Worm (Caenorhabditis elegans) whole organism, L4 larva: ENCODE data around the gene C03B1.7.

ENCODE experiments used
- F10B5.3 ChIP-seq: sonication (generic microtip); optimal IDR thresholded peaks from 2 replicates; lab custom pipeline; 2016; ENCODE audit warnings: mild to moderate bottlenecking, missing genetic modification characterization, missing compliant biosample characterization
- F26F4.8 ChIP-seq: fragments of 200-800 bp; sonication (Bioruptor generic); conservative IDR thresholded peaks from 2 replicates; pipeline ENCODE4 v1.3.6; 2022; ENCODE audit warnings: missing genetic modification characterization, missing compliant biosample characterization
- T26A8.4 ChIP-seq: fragments of 200-800 bp; sonication (Bioruptor generic); IDR thresholded peaks from 2 replicates; pipeline ENCODE4 v1.3.6; 2022; ENCODE audit warnings: missing genetic modification characterization, missing compliant biosample characterization
- Y5F2A.4 ChIP-seq: fragments of 200-800 bp; sonication (Bioruptor generic); optimal IDR thresholded peaks from 2 replicates; lab custom pipeline; 2018; ENCODE audit warnings: mild to moderate bottlenecking, missing genetic modification characterization, missing compliant biosample characterization
- ZK337.2 ChIP-seq: fragments of 200-800 bp; sonication (Bioruptor generic); IDR thresholded peaks from 2 replicates; pipeline ENCODE4 v1.3.6; 2022; ENCODE audit warnings: missing genetic modification reagents, missing genetic modification characterization, missing compliant biosample characterization
- ZK546.5 ChIP-seq, 2 experiments: sonication (generic microtip); optimal IDR thresholded peaks; 2 replicates each; lab custom pipeline; 2017; ENCODE audit warnings: missing biosample characterization in 2 of 2, missing genetic modification characterization in 2 of 2
- aha-1 ChIP-seq: fragments of 150-350 bp; peaks from one replicate; lab custom pipeline; 2014; ENCODE audit warnings: missing biosample characterization, missing genetic modification characterization
- attf-4 ChIP-seq: sonication (generic microtip); optimal IDR thresholded peaks from 3 replicates; lab custom pipeline; 2017; ENCODE audit warnings: missing biosample characterization, missing genetic modification characterization
- ceh-28 ChIP-seq: fragments of 150-350 bp; optimal IDR thresholded peaks from 2 replicates; lab custom pipeline; 2014; ENCODE audit warnings: missing biosample characterization, missing genetic modification reagents, missing genetic modification characterization
- ceh-32 ChIP-seq: sonication (generic microtip); optimal IDR thresholded peaks from 2 replicates; lab custom pipeline; 2016; ENCODE audit warnings: mild to moderate bottlenecking, missing genetic modification characterization, missing compliant biosample characterization; ENCODE audit not compliant: poor library complexity
- ceh-62 ChIP-seq: sonication (generic microtip); optimal IDR thresholded peaks from 2 replicates; lab custom pipeline; 2017; ENCODE audit warnings: missing biosample characterization, missing genetic modification characterization
- ceh-82 ChIP-seq: sonication (generic microtip); optimal IDR thresholded peaks from 2 replicates; lab custom pipeline; 2017; ENCODE audit warnings: missing biosample characterization, missing genetic modification characterization
- daf-12 ChIP-seq: fragments of 150-350 bp; optimal IDR thresholded peaks from 2 replicates; lab custom pipeline; 2014; ENCODE audit warnings: missing biosample characterization, missing genetic modification reagents, missing genetic modification characterization
- daf-16 ChIP-seq, 3 experiments: sonication (generic microtip); optimal IDR thresholded peaks; 2 replicates each; lab custom pipeline; 2016 to 2017; ENCODE audit warnings: missing genetic modification characterization in 3 of 3, missing genetic modification reagents in 3 of 3, mild to moderate bottlenecking in 2 of 3, missing compliant biosample characterization in 2 of 3, missing biosample characterization in 1 of 3, moderate library complexity in 1 of 3
- daf-19 ChIP-seq: fragments of 200-800 bp; sonication (Bioruptor generic); conservative IDR thresholded peaks from 2 replicates; pipeline ENCODE4 v1.3.6; 2022; ENCODE audit warnings: missing genetic modification characterization, missing compliant biosample characterization
- dmd-8 ChIP-seq: fragments of 200-800 bp; sonication (Bioruptor generic); IDR thresholded peaks from 2 replicates; pipeline ENCODE4 v1.3.6; 2022; ENCODE audit warnings: missing genetic modification characterization, missing compliant biosample characterization
- dve-1 ChIP-seq: sonication (generic microtip); optimal IDR thresholded peaks from 2 replicates; lab custom pipeline; 2017; ENCODE audit warnings: antibody characterized with exemption, mild to moderate bottlenecking, missing genetic modification characterization, missing compliant biosample characterization; ENCODE audit not compliant: insufficient read depth
- fos-1 ChIP-seq: fragments of 150-350 bp; optimal IDR thresholded peaks from 2 replicates; lab custom pipeline; 2014; ENCODE audit warnings: missing biosample characterization, missing genetic modification characterization
- hlh-11 ChIP-seq: fragments of 200-800 bp; sonication (Bioruptor generic); optimal IDR thresholded peaks from 2 replicates; lab custom pipeline; 2018; ENCODE audit warnings: mild to moderate bottlenecking, missing genetic modification characterization, missing compliant biosample characterization
- hlh-30 ChIP-seq: sonication (generic microtip); optimal IDR thresholded peaks from 2 replicates; lab custom pipeline; 2017; ENCODE audit warnings: antibody characterized with exemption, mild to moderate bottlenecking, missing genetic modification characterization, missing compliant biosample characterization; ENCODE audit not compliant: insufficient read depth
- hmg-1.1 ChIP-seq: fragments of 200-800 bp; sonication (Bioruptor generic); IDR thresholded peaks from 2 replicates; pipeline ENCODE4 v1.3.6; 2022; ENCODE audit warnings: missing genetic modification reagents, missing genetic modification characterization, missing compliant biosample characterization
- lim-7 ChIP-seq: fragments of 200-800 bp; sonication (Bioruptor generic); IDR thresholded peaks from 2 replicates; pipeline ENCODE4 v1.3.6; 2022; ENCODE audit warnings: missing genetic modification characterization, missing compliant biosample characterization
- lin-1 ChIP-seq: fragments of 200-800 bp; sonication (Bioruptor generic); IDR thresholded peaks from 2 replicates; pipeline ENCODE4 v1.3.6; 2022; ENCODE audit warnings: missing genetic modification reagents, missing genetic modification characterization, missing compliant biosample characterization
- lin-15B ChIP-seq: fragments of 150-350 bp; sonication (generic microtip); optimal IDR thresholded peaks from 3 replicates; lab custom pipeline; 2014; ENCODE audit warnings: missing biosample characterization, missing genetic modification characterization
- lin-38 ChIP-seq: fragments of 200-800 bp; sonication (Bioruptor generic); IDR thresholded peaks from 2 replicates; pipeline ENCODE4 v1.3.6; 2022; ENCODE audit warnings: missing genetic modification reagents, missing genetic modification characterization, missing compliant biosample characterization
- lin-39 ChIP-seq: fragments of 150-350 bp; optimal IDR thresholded peaks from 2 replicates; lab custom pipeline; 2014; ENCODE audit warnings: missing biosample characterization, missing genetic modification reagents, missing genetic modification characterization
- lir-3 ChIP-seq: sonication (generic microtip); optimal IDR thresholded peaks from 2 replicates; lab custom pipeline; 2016; ENCODE audit warnings: mild to moderate bottlenecking, missing genetic modification characterization, missing compliant biosample characterization
- madf-9 ChIP-seq: fragments of 200-800 bp; sonication (Bioruptor generic); conservative IDR thresholded peaks from 2 replicates; pipeline ENCODE4 v1.3.6; 2022; ENCODE audit warnings: missing genetic modification reagents, missing genetic modification characterization, missing compliant biosample characterization
- mdt-29 ChIP-seq: fragments of 200-800 bp; sonication (Bioruptor generic); IDR thresholded peaks from 2 replicates; pipeline ENCODE4 v1.3.6; 2022; ENCODE audit warnings: missing genetic modification reagents, missing genetic modification characterization, missing compliant biosample characterization
- mxl-2 ChIP-seq: fragments of 200-800 bp; sonication (Bioruptor generic); conservative IDR thresholded peaks from 2 replicates; pipeline ENCODE4 v1.3.6; 2022; ENCODE audit warnings: missing genetic modification reagents, missing genetic modification characterization, missing compliant biosample characterization
- mxl-3 ChIP-seq: fragments of 200-800 bp; sonication (Bioruptor generic); optimal IDR thresholded peaks from 2 replicates; lab custom pipeline; 2018; ENCODE audit warnings: mild to moderate bottlenecking, missing genetic modification characterization, missing compliant biosample characterization
- nhr-10 ChIP-seq: fragments of 150-350 bp; optimal IDR thresholded peaks from 2 replicates; lab custom pipeline; 2014; ENCODE audit warnings: missing biosample characterization, missing genetic modification characterization
- nhr-102 ChIP-seq: sonication (generic microtip); optimal IDR thresholded peaks from 2 replicates; lab custom pipeline; 2016; ENCODE audit warnings: mild to moderate bottlenecking, missing genetic modification characterization, moderate library complexity, missing compliant biosample characterization
- nhr-237 ChIP-seq: sonication (generic microtip); optimal IDR thresholded peaks from 2 replicates; lab custom pipeline; 2017; ENCODE audit warnings: missing biosample characterization, missing genetic modification characterization
- nhr-25 ChIP-seq: sonication (generic microtip); optimal IDR thresholded peaks from 2 replicates; lab custom pipeline; 2017; ENCODE audit warnings: missing genetic modification characterization, mild to moderate bottlenecking, missing compliant biosample characterization, antibody characterized with exemption, moderate library complexity, borderline replicate concordance; ENCODE audit not compliant: insufficient read depth
- nhr-28 ChIP-seq: fragments of 150-350 bp; optimal IDR thresholded peaks from 2 replicates; lab custom pipeline; 2014; ENCODE audit warnings: missing biosample characterization, missing genetic modification characterization
- nhr-41 ChIP-seq: fragments of 200-800 bp; sonication (Bioruptor generic); IDR thresholded peaks from 2 replicates; pipeline ENCODE4 v1.3.6; 2022; ENCODE audit warnings: missing genetic modification reagents, missing genetic modification characterization, missing compliant biosample characterization
- nhr-42 ChIP-seq: fragments of 200-800 bp; sonication (Bioruptor generic); IDR thresholded peaks from 2 replicates; pipeline ENCODE4 v1.3.6; 2022; ENCODE audit warnings: missing genetic modification characterization, missing compliant biosample characterization
- nhr-48 ChIP-seq: sonication (generic microtip); optimal IDR thresholded peaks from 2 replicates; lab custom pipeline; 2016; ENCODE audit warnings: mild to moderate bottlenecking, missing genetic modification characterization, missing compliant biosample characterization
- nhr-6 ChIP-seq: fragments of 150-350 bp; optimal IDR thresholded peaks from 2 replicates; lab custom pipeline; 2014; ENCODE audit warnings: missing biosample characterization, missing genetic modification characterization
- nhr-76 ChIP-seq: fragments of 150-350 bp; optimal IDR thresholded peaks from 2 replicates; lab custom pipeline; 2014; ENCODE audit warnings: missing biosample characterization, missing genetic modification characterization
- pha-4 ChIP-seq, 2 experiments: fragments of 150-350 bp in 1 of 2; fragments of 200-800 bp in 1 of 2; sonication (Bioruptor generic) in 1 of 2; IDR thresholded peaks in 1 of 2; optimal IDR thresholded peaks in 1 of 2; 2 replicates each; pipeline versions ENCODE4 v1.3.6 to Lab custom; 2014 to 2022; ENCODE audit warnings: missing genetic modification characterization in 2 of 2, missing genetic modification reagents in 2 of 2, missing biosample characterization in 1 of 2, missing compliant biosample characterization in 1 of 2
- php-3 ChIP-seq: fragments of 200-800 bp; sonication (Bioruptor generic); IDR thresholded peaks from 2 replicates; pipeline ENCODE4 v1.3.6; 2022; ENCODE audit warnings: missing genetic modification reagents, missing genetic modification characterization, missing compliant biosample characterization
- sdz-12 ChIP-seq: fragments of 200-800 bp; sonication (Bioruptor generic); optimal IDR thresholded peaks from 2 replicates; lab custom pipeline; 2018; ENCODE audit warnings: mild to moderate bottlenecking, missing genetic modification characterization, missing compliant biosample characterization
- set-16 ChIP-seq: fragments of 200-800 bp; sonication (Bioruptor generic); IDR thresholded peaks from 2 replicates; pipeline ENCODE4 v1.3.6; 2022; ENCODE audit warnings: missing genetic modification reagents, missing genetic modification characterization, missing compliant biosample characterization
- snpc-1.2 ChIP-seq: fragments of 200-800 bp; sonication (Bioruptor generic); IDR thresholded peaks from 2 replicates; pipeline ENCODE4 v1.3.6; 2022; ENCODE audit warnings: missing genetic modification reagents, missing genetic modification characterization, missing compliant biosample characterization
- spr-1 ChIP-seq: sonication (generic microtip); optimal IDR thresholded peaks from 2 replicates; lab custom pipeline; 2016; ENCODE audit warnings: mild to moderate bottlenecking, missing genetic modification characterization, missing compliant biosample characterization
- tag-97 ChIP-seq: fragments of 200-800 bp; sonication (Bioruptor generic); IDR thresholded peaks from 2 replicates; pipeline ENCODE4 v1.3.6; 2022; ENCODE audit warnings: missing genetic modification characterization, missing compliant biosample characterization
- tra-1 ChIP-seq: fragments of 200-800 bp; sonication (Bioruptor generic); IDR thresholded peaks from 2 replicates; pipeline ENCODE4 v1.3.6; 2022; ENCODE audit warnings: missing genetic modification reagents, missing genetic modification characterization, missing compliant biosample characterization
- vab-7 ChIP-seq: fragments of 200-800 bp; sonication (Bioruptor generic); IDR thresholded peaks from 2 replicates; pipeline ENCODE4 v1.3.6; 2022; ENCODE audit warnings: missing genetic modification reagents, missing genetic modification characterization, missing compliant biosample characterization
- zip-2 ChIP-seq: fragments of 150-350 bp; optimal IDR thresholded peaks from 2 replicates; lab custom pipeline; 2014; ENCODE audit warnings: missing biosample characterization, missing genetic modification characterization

Gene C03B1.7

ce11 chrX:6378363-6378762 is 36.8 kb downstream of the C03B1.7 start (continued):
- peak; percentile 95 for TF ChIP-seq aha-1 (tag; lab: Kevin White, UChicago)
- TF ChIP-seq pha-4 (GFP tag; IDR thresholded peaks at IDR 0.05; lab: Robert Waterston, UW), result no peak
- TF ChIP-seq pha-4 (tag; optimal IDR thresholded peaks at IDR 0.05; lab: Kevin White, UChicago), result peak; percentile 3
- no peak for TF ChIP-seq zip-2
- 0 out of 2 replicates have a peak, but pooled peaks have one; percentile 36 for TF ChIP-seq vab-7
- no peak for TF ChIP-seq ceh-32 (tag; lab: Kevin White, UChicago)
- no peak for TF ChIP-seq nhr-42 (GFP tag; lab: Robert Waterston, UW)
- peak in 1 of 2 experiments; percentile 15 for TF ChIP-seq daf-16 (GFP tag; optimal IDR thresholded peaks at IDR 0.05; lab: Kevin White, UChicago)
- peak; percentile 73 for TF ChIP-seq daf-16 (tag; optimal IDR thresholded peaks at IDR 0.05; lab: Kevin White, UChicago)
- peak; percentile 70 for TF ChIP-seq hlh-30 (tag; lab: Kevin White, UChicago)
- no peak for TF ChIP-seq nhr-6 (tag; lab: Kevin White, UChicago)
- no peak for TF ChIP-seq sdz-12 (GFP tag; lab: Kevin White, UChicago)
- TF ChIP-seq nhr-48 (tag; lab: Kevin White, UChicago), result no peak
- no peak for TF ChIP-seq daf-19 (GFP tag; lab: Robert Waterston, UW)
- TF ChIP-seq mxl-3 (GFP tag; lab: Kevin White, UChicago), result peak; percentile 74
- no peak for TF ChIP-seq lin-1 (GFP tag; lab: Robert Waterston, UW)
- no peak for TF ChIP-seq lin-39 (tag; lab: Kevin White, UChicago)
- TF ChIP-seq hmg-1.1 (GFP tag; lab: Robert Waterston, UW), result peak; percentile 87
- TF ChIP-seq F10B5.3, result no peak
- TF ChIP-seq ZK546.5 (tag; optimal IDR thresholded peaks at IDR 0.05; lab: Kevin White, UChicago), result no peak
- no peak for TF ChIP-seq lin-38
- TF ChIP-seq ceh-82, result no peak
- TF ChIP-seq dmd-8 (GFP tag; lab: Robert Waterston, UW), result no peak
- no peak for TF ChIP-seq ceh-28
- no peak for TF ChIP-seq nhr-237 (tag; lab: Kevin White, UChicago)
- no peak for TF ChIP-seq ZK337.2 (GFP tag; lab: Robert Waterston, UW)
- TF ChIP-seq ceh-62 (tag; lab: Kevin White, UChicago), result no peak
- TF ChIP-seq nhr-102 (tag; lab: Kevin White, UChicago), result no peak
- no peak for TF ChIP-seq nhr-10
- TF ChIP-seq Y5F2A.4 (GFP tag; lab: Kevin White, UChicago), result no peak
- no peak for TF ChIP-seq lin-15B (tag; lab: Kevin White, UChicago)
- no peak for TF ChIP-seq php-3
- TF ChIP-seq T26A8.4, result no peak
- no peak for TF ChIP-seq tra-1
- no peak for TF ChIP-seq mxl-2 (GFP tag; lab: Robert Waterston, UW)
- TF ChIP-seq nhr-25 (tag; lab: Kevin White, UChicago), result no peak
- no peak for TF ChIP-seq daf-12
- TF ChIP-seq nhr-76 (tag; lab: Kevin White, UChicago), result no peak
- no peak; the same call in 1 of the 2 replicates for TF ChIP-seq madf-9 (GFP tag; lab: Robert Waterston, UW)
- no peak for TF ChIP-seq fos-1
- TF ChIP-seq set-16 (GFP tag; lab: Robert Waterston, UW), result no peak
- TF ChIP-seq F26F4.8 (GFP tag; lab: Robert Waterston, UW), result no peak
- TF ChIP-seq tag-97 (GFP tag; lab: Robert Waterston, UW), result no peak
- TF ChIP-seq spr-1 (tag; lab: Kevin White, UChicago), result no peak
- no peak for TF ChIP-seq snpc-1.2 (GFP tag; lab: Robert Waterston, UW)
- TF ChIP-seq hlh-11 (tag; lab: Kevin White, UChicago), result peak; percentile 54
- TF ChIP-seq nhr-41 (GFP tag; lab: Robert Waterston, UW), result no peak
- no peak for TF ChIP-seq attf-4 (tag; lab: Kevin White, UChicago)
- no peak for TF ChIP-seq mdt-29 (GFP tag; lab: Robert Waterston, UW)
- TF ChIP-seq nhr-28, result peak; percentile 79
- TF ChIP-seq dve-1 (tag; lab: Kevin White, UChicago), result peak; percentile 22
- no peak for TF ChIP-seq lim-7
- no peak for TF ChIP-seq lir-3 (tag; lab: Kevin White, UChicago)
